Worm (Caenorhabditis elegans) whole organism, late embryonic: ENCODE results near the gene cah-1.

Source experiments
- C38D4.7 ChIP-seq: fragments of 200-800 bp; sonication (Bioruptor generic); optimal IDR thresholded peaks from 2 replicates; lab custom pipeline; 2018; ENCODE audit warnings: mild to moderate bottlenecking, missing genetic modification characterization, moderate library complexity, missing compliant biosample characterization
- K02D7.2 ChIP-seq: sonication (generic microtip); optimal IDR thresholded peaks from 2 replicates; lab custom pipeline; 2017; ENCODE audit warnings: mild to moderate bottlenecking, missing genetic modification characterization, missing compliant biosample characterization
- K09A11.1 ChIP-seq: sonication (generic microtip); optimal IDR thresholded peaks from 2 replicates; lab custom pipeline; 2017; ENCODE audit warnings: antibody characterized with exemption, mild to moderate bottlenecking, missing genetic modification characterization, missing compliant biosample characterization; ENCODE audit not compliant: insufficient read depth
- ahr-1 ChIP-seq: sonication (generic microtip); optimal IDR thresholded peaks from 2 replicates; lab custom pipeline; 2016; ENCODE audit warnings: missing genetic modification characterization, missing compliant biosample characterization
- ceh-14 ChIP-seq: sonication (generic microtip); optimal IDR thresholded peaks from 2 replicates; lab custom pipeline; 2016; ENCODE audit warnings: missing genotype, missing genetic modification characterization, missing compliant biosample characterization
- ceh-2 ChIP-seq: sonication (generic microtip); optimal IDR thresholded peaks from 2 replicates; lab custom pipeline; 2016; ENCODE audit warnings: missing genotype, missing genetic modification characterization, missing compliant biosample characterization
- ceh-24 ChIP-seq: sonication (generic microtip); optimal IDR thresholded peaks from 2 replicates; lab custom pipeline; 2016; ENCODE audit warnings: mild to moderate bottlenecking, missing genetic modification characterization, missing compliant biosample characterization
- ceh-30 ChIP-seq: fragments of 150-350 bp; optimal IDR thresholded peaks from 2 replicates; lab custom pipeline; 2014; ENCODE audit warnings: missing biosample characterization, missing genetic modification characterization
- ceh-31 ChIP-seq: sonication (generic microtip); optimal IDR thresholded peaks from 2 replicates; lab custom pipeline; 2016; ENCODE audit warnings: missing genetic modification characterization, missing compliant biosample characterization
- ceh-45 ChIP-seq: fragments of 200-800 bp; sonication (Bioruptor generic); IDR thresholded peaks from 2 replicates; pipeline ENCODE4 v1.3.6; 2022; ENCODE audit warnings: missing genetic modification reagents, missing genetic modification characterization, missing compliant biosample characterization
- ceh-48 ChIP-seq: sonication (generic microtip); optimal IDR thresholded peaks from 2 replicates; lab custom pipeline; 2016; ENCODE audit warnings: missing genetic modification characterization, inconsistent platforms, missing compliant biosample characterization
- dmd-4 ChIP-seq: sonication (generic microtip); optimal IDR thresholded peaks from 2 replicates; lab custom pipeline; 2016; ENCODE audit warnings: borderline replicate concordance, missing genetic modification characterization, missing compliant biosample characterization
- elt-2 ChIP-seq: sonication (generic microtip); optimal IDR thresholded peaks from 2 replicates; lab custom pipeline; 2016; ENCODE audit warnings: missing genetic modification reagents, missing genetic modification characterization, missing compliant biosample characterization
- elt-4 ChIP-seq: sonication (generic microtip); optimal IDR thresholded peaks from 2 replicates; lab custom pipeline; 2016; ENCODE audit warnings: missing genetic modification characterization, missing compliant biosample characterization
- ets-4 ChIP-seq: sonication (generic microtip); optimal IDR thresholded peaks from 2 replicates; lab custom pipeline; 2016; ENCODE audit warnings: missing genetic modification characterization, missing compliant biosample characterization
- eyg-1 ChIP-seq: sonication (generic microtip); optimal IDR thresholded peaks from 2 replicates; lab custom pipeline; 2016; ENCODE audit warnings: missing genotype, missing genetic modification characterization, missing compliant biosample characterization
- fax-1 ChIP-seq: sonication (generic microtip); optimal IDR thresholded peaks from 2 replicates; lab custom pipeline; 2016; ENCODE audit warnings: missing genotype, missing genetic modification characterization, missing compliant biosample characterization
- fkh-10 ChIP-seq: fragments of 150-350 bp; optimal IDR thresholded peaks from 2 replicates; lab custom pipeline; 2014; ENCODE audit warnings: missing biosample characterization, missing genetic modification reagents, missing genetic modification characterization
- gmeb-2 ChIP-seq: sonication (generic microtip); optimal IDR thresholded peaks from 2 replicates; lab custom pipeline; 2016; ENCODE audit warnings: missing genetic modification characterization, inconsistent platforms, missing compliant biosample characterization
- hlh-30 ChIP-seq: sonication (generic microtip); optimal IDR thresholded peaks from 2 replicates; lab custom pipeline; 2017; ENCODE audit warnings: antibody characterized with exemption, missing genetic modification characterization, missing compliant biosample characterization; ENCODE audit not compliant: insufficient read depth
- hlh-8 ChIP-seq: sonication (generic microtip); optimal IDR thresholded peaks from 2 replicates; lab custom pipeline; 2016; ENCODE audit warnings: missing genotype, missing genetic modification characterization, missing compliant biosample characterization
- lim-6 ChIP-seq: sonication (generic microtip); optimal IDR thresholded peaks from 2 replicates; lab custom pipeline; 2016; ENCODE audit warnings: missing genetic modification characterization, missing compliant biosample characterization
- madf-2 ChIP-seq: sonication (generic microtip); optimal IDR thresholded peaks from 2 replicates; lab custom pipeline; 2017; ENCODE audit warnings: missing genetic modification characterization, missing compliant biosample characterization
- mec-3 ChIP-seq: sonication (generic microtip); optimal IDR thresholded peaks from 2 replicates; lab custom pipeline; 2016; ENCODE audit warnings: borderline replicate concordance, missing genetic modification characterization, missing compliant biosample characterization
- nfya-1 ChIP-seq: sonication (generic microtip); optimal IDR thresholded peaks from 2 replicates; lab custom pipeline; 2017; ENCODE audit warnings: missing genetic modification characterization, mild to moderate bottlenecking, missing compliant biosample characterization, antibody characterized with exemption, moderate library complexity
- nhr-232 ChIP-seq: sonication (generic microtip); optimal IDR thresholded peaks from 2 replicates; lab custom pipeline; 2016; ENCODE audit warnings: missing genetic modification characterization, missing compliant biosample characterization
- npax-4 ChIP-seq: sonication (generic microtip); optimal IDR thresholded peaks from 2 replicates; lab custom pipeline; 2016; ENCODE audit warnings: missing genetic modification characterization, missing compliant biosample characterization
- odd-2 ChIP-seq: sonication (generic microtip); optimal IDR thresholded peaks from 2 replicates; lab custom pipeline; 2017; ENCODE audit warnings: antibody characterized with exemption, mild to moderate bottlenecking, missing genetic modification characterization, missing compliant biosample characterization
- pat-9 ChIP-seq: fragments of 200-800 bp; sonication (Bioruptor generic); optimal IDR thresholded peaks from 2 replicates; lab custom pipeline; 2018; ENCODE audit warnings: mild to moderate bottlenecking, missing genetic modification characterization, moderate library complexity, missing compliant biosample characterization
- pax-1 ChIP-seq: fragments of 150-350 bp; optimal IDR thresholded peaks from 2 replicates; lab custom pipeline; 2014; ENCODE audit warnings: missing biosample characterization, missing genetic modification characterization
- pha-2 ChIP-seq: sonication (generic microtip); optimal IDR thresholded peaks from 2 replicates; lab custom pipeline; 2017; ENCODE audit warnings: mild to moderate bottlenecking, missing genetic modification characterization, missing compliant biosample characterization
- pha-4 ChIP-seq: fragments of 150-350 bp; optimal IDR thresholded peaks from 2 replicates; lab custom pipeline; 2018; ENCODE audit warnings: missing biosample characterization, missing genetic modification reagents, missing genetic modification characterization
- pqm-1 ChIP-seq: sonication (generic microtip); optimal IDR thresholded peaks from 2 replicates; lab custom pipeline; 2016; ENCODE audit warnings: missing genetic modification characterization, missing compliant biosample characterization
- pros-1 ChIP-seq: fragments of 150-350 bp; optimal IDR thresholded peaks from 2 replicates; lab custom pipeline; 2014; ENCODE audit warnings: missing biosample characterization, missing genetic modification reagents, missing genetic modification characterization
- ref-2 ChIP-seq: sonication (generic microtip); optimal IDR thresholded peaks from 2 replicates; lab custom pipeline; 2016; ENCODE audit warnings: missing genetic modification characterization, missing compliant biosample characterization
- sox-2 ChIP-seq: fragments of 200-800 bp; sonication (Bioruptor generic); IDR thresholded peaks from 2 replicates; pipeline ENCODE4 v1.3.6; 2022; ENCODE audit warnings: missing genetic modification reagents, missing genetic modification characterization, missing compliant biosample characterization
- sox-4 ChIP-seq: sonication (generic microtip); optimal IDR thresholded peaks from 2 replicates; lab custom pipeline; 2017; ENCODE audit warnings: mild to moderate bottlenecking, missing genetic modification characterization, inconsistent platforms, missing compliant biosample characterization
- syd-9 ChIP-seq: sonication (generic microtip); optimal IDR thresholded peaks from 2 replicates; lab custom pipeline; 2016; ENCODE audit warnings: mild to moderate bottlenecking, missing genetic modification characterization, moderate library complexity, missing compliant biosample characterization
- tbx-2 ChIP-seq: sonication (generic microtip); optimal IDR thresholded peaks from 2 replicates; lab custom pipeline; 2016; ENCODE audit warnings: missing genetic modification characterization, missing compliant biosample characterization
- ttx-3 ChIP-seq: sonication (generic microtip); optimal IDR thresholded peaks from 2 replicates; lab custom pipeline; 2016; ENCODE audit warnings: missing genetic modification reagents, missing genetic modification characterization, missing compliant biosample characterization
- unc-42 ChIP-seq: sonication (generic microtip); optimal IDR thresholded peaks from 2 replicates; lab custom pipeline; 2016; ENCODE audit warnings: missing genotype, missing genetic modification characterization, missing compliant biosample characterization
- unc-55 ChIP-seq: sonication (generic microtip); optimal IDR thresholded peaks from 2 replicates; lab custom pipeline; 2017; ENCODE audit warnings: missing biosample characterization, missing genetic modification reagents, missing genetic modification characterization
- unc-86 ChIP-seq: sonication (generic microtip); optimal IDR thresholded peaks from 2 replicates; lab custom pipeline; 2016; ENCODE audit warnings: missing genetic modification characterization, missing compliant biosample characterization

cah-1 gene

DNA sequence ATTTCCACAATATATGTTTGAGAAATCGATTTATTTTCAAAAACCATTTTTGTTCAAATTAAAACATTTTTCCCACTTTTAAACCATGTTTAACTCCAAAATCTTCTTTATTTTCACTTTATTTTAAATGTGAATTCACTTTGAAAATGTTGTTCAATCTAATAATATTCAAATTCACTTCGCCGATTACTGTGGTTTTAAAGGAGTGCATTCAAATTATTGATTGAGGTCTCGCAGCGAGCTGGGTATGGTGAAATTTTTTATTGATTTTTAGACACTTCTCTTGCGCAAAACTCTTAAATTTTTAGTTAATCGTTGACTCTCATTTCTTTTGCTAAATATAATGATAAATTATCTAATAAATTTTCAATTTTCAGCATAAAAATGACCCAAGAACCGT lies 37.7 kb downstream of the cah-1 start, which contains the start of gene C45G9.5:
C45G9.5 (plus strand) TSS at position 378 of the 400 bp plus-strand sequence.
- TF ChIP-seq unc-42 (no peak), pat-9 (tag; lab: Kevin White, UChicago) (no peak)

DNA sequence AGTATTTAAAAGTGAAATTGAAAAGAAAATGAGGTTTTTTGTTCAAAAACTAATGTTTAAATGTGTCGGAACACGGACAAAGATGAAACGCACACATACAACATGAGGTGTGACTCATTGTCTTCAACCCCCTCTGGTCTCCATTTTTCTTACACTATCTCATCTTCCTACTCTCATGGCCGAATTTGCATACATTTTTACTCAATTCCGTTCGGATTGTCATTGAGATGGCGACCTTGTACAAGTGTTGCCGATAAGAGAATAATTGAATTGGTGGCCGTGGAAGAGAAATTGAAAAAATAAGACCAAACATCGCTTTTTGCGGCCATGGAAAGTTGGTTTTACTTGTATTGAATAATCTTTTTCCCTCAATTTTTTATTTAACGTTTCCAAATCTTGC lies 38.3 kb downstream of the cah-1 start, which contains the start of gene txbp-3:
txbp-3 (minus strand) TSS at position 285 of the 400 bp plus-strand sequence.
- no peak for TF ChIP-seq ceh-48 (tag; lab: Kevin White, UChicago)
- no peak for TF ChIP-seq pqm-1
- TF ChIP-seq syd-9 (tag; lab: Kevin White, UChicago): no peak
- no peak for TF ChIP-seq pha-4 (tag; lab: Kevin White, UChicago)
- TF ChIP-seq sox-4 (tag; lab: Kevin White, UChicago): no peak
- peak; percentile 45 for TF ChIP-seq hlh-30 (tag; lab: Kevin White, UChicago)
- TF ChIP-seq eyg-1 (tag; lab: Kevin White, UChicago): no peak
- no peak for TF ChIP-seq odd-2 (tag; lab: Kevin White, UChicago)
- no peak for TF ChIP-seq K02D7.2 (tag; lab: Kevin White, UChicago)
- TF ChIP-seq ceh-14 (tag; lab: Kevin White, UChicago): no peak
- no peak for TF ChIP-seq ceh-30 (tag; lab: Kevin White, UChicago)
- no peak for TF ChIP-seq ceh-45
- TF ChIP-seq pax-1 (tag; lab: Kevin White, UChicago): no peak
- TF ChIP-seq pros-1: no peak
- no peak for TF ChIP-seq tbx-2
- TF ChIP-seq sox-2: 0 out of 2 replicates have a peak, but pooled peaks have one; percentile 18
- TF ChIP-seq ceh-2 (tag; lab: Kevin White, UChicago): no peak
- no peak for TF ChIP-seq pat-9 (tag; lab: Kevin White, UChicago)
- no peak for TF ChIP-seq ahr-1
- TF ChIP-seq hlh-8 (tag; lab: Kevin White, UChicago): no peak
- no peak for TF ChIP-seq K09A11.1
- TF ChIP-seq nfya-1 (tag; lab: Kevin White, UChicago): peak; percentile 30
- TF ChIP-seq unc-42: peak; percentile 85
- no peak for TF ChIP-seq unc-86
- no peak for TF ChIP-seq dmd-4
- TF ChIP-seq madf-2 (tag; lab: Kevin White, UChicago): no peak
- no peak for TF ChIP-seq C38D4.7 (GFP tag; lab: Kevin White, UChicago)
- TF ChIP-seq ceh-24 (tag; lab: Kevin White, UChicago): no peak
- TF ChIP-seq nhr-232 (tag; lab: Kevin White, UChicago): no peak
- no peak for TF ChIP-seq mec-3 (tag; lab: Kevin White, UChicago)
- TF ChIP-seq fkh-10: no peak
- peak; percentile 58 for TF ChIP-seq ceh-31 (tag; lab: Kevin White, UChicago)
- TF ChIP-seq elt-4 (tag; lab: Kevin White, UChicago): no peak
- no peak for TF ChIP-seq lim-6 (tag; lab: Kevin White, UChicago)
- TF ChIP-seq fax-1: no peak
- TF ChIP-seq unc-55 (GFP tag; lab: Kevin White, UChicago): no peak
- TF ChIP-seq ref-2 (tag; lab: Kevin White, UChicago): no peak
- no peak for TF ChIP-seq ttx-3 (tag; lab: Kevin White, UChicago)
- TF ChIP-seq gmeb-2 (tag; lab: Kevin White, UChicago): no peak
- TF ChIP-seq elt-2 (tag; lab: Kevin White, UChicago): peak; percentile 58
- peak; percentile 71 for TF ChIP-seq ets-4 (tag; lab: Kevin White, UChicago)
- TF ChIP-seq pha-2 (tag; lab: Kevin White, UChicago): no peak
- no peak for TF ChIP-seq npax-4 (tag; lab: Kevin White, UChicago)
